Worm (Caenorhabditis elegans) whole organism, L3 larva: Measurements from ENCODE around the gene tsp-2.

Source experiments
- ceh-9 ChIP-seq: sonication (generic microtip); optimal IDR thresholded peaks from 2 replicates; lab custom pipeline; 2018; ENCODE audit warnings: missing biosample characterization, missing genetic modification characterization
- egl-27 ChIP-seq: sonication (generic microtip); optimal IDR thresholded peaks from 4 replicates; lab custom pipeline; 2017; ENCODE audit warnings: missing biosample characterization, missing genetic modification reagents, missing genetic modification characterization
- elt-3 ChIP-seq, 3 experiments: fragments of 150-350 bp in 1 of 3; sonication (generic microtip) in 2 of 3; optimal IDR thresholded peaks; 2 replicates in 2 of 3; 4 replicates in 1 of 3; lab custom pipeline; 2014 to 2017; ENCODE audit warnings: missing biosample characterization in 3 of 3, missing genetic modification characterization in 3 of 3
- lsy-12 ChIP-seq: sonication (generic microtip); optimal IDR thresholded peaks from 2 replicates; lab custom pipeline; 2016; ENCODE audit warnings: mild to moderate bottlenecking, missing genetic modification characterization, missing compliant biosample characterization
- nhr-237 ChIP-seq: fragments of 150-350 bp; optimal IDR thresholded peaks from 2 replicates; lab custom pipeline; 2014; ENCODE audit warnings: missing biosample characterization, missing genetic modification characterization

ce11 chrIII:8209775-8210174, 28.0 kb downstream of the tsp-2 start, which contains the start of gene C30A5.10:
- TF ChIP-seq nhr-237, result no peak
- TF ChIP-seq elt-3 (tag; optimal IDR thresholded peaks at IDR 0.05; lab: Kevin White, UChicago), result no peak
- TF ChIP-seq ceh-9 (tag; lab: Kevin White, UChicago), result no peak
- no peak for TF ChIP-seq egl-27 (tag; lab: Kevin White, UChicago)
- no peak for TF ChIP-seq lsy-12 (tag; lab: Kevin White, UChicago)
